Fruit fly (Drosophila melanogaster) whole organism: Measurements from ENCODE around the gene mRpL17.

Experiments used
- Dll ChIP-seq: fragments of >200 bp; optimal IDR thresholded peaks from 2 replicates; lab custom pipeline; 2017
- pan ChIP-seq: fragments of >200 bp; optimal IDR thresholded peaks from 2 replicates; lab custom pipeline; 2017

DNA sequence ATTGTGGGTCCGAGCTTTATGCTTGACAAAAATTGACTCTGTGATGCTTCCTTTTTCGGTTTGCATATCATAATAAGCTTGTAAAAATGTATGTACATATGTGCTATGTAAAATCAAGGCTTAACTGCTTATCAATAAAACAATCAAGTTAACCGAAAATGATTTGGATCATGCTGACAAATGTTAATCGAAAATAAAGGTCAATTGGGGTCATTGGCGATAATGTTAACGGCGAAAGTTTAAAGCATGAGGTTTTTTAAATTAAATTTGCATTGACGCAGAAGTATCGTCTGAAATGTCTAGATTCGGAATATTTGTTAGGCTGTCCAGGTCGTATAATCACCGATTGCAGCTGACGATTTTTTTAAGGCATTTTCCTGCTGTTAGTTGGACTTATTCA lies 48.3 kb upstream of the mRpL17 start, which contains the start of gene Kaz1-ORFB:
- TF ChIP-seq Dll (lab: Kevin White, UChicago) (no peak), pan (no peak)
